Worm (Caenorhabditis elegans): ENCODE measurements around the gene ceh-24.

Gene ceh-24

DNA sequence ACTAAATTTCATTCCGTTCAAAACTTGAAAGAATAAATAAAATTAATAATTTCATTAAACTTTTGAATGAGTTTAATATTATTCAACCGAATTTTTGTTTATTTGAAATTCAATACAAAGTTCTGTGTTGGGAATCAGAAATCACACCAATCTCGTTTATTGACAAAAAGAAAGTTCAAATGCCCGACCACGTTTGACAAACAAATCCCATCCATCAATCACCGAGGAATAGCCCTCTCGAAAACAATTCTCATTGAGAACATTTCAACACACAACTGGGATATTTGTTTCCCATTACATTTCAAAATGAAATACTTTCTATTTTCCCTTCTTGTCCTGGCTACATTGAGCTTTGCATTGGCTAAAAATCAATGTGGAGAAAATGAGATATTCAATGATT is 35.2 kb upstream of the ceh-24 start, which contains the start of gene F53C11.9:
Gene F53C11.9, plus strand, starts transcription at position 159 of the 400 bp plus-strand sequence.
- TF ChIP-seq ces-1 (GFP tag; optimal IDR thresholded peaks at IDR 0.05) (no peak), unc-62 (GFP tag; optimal IDR thresholded peaks at IDR 0.05) (peak; percentile 34)

DNA sequence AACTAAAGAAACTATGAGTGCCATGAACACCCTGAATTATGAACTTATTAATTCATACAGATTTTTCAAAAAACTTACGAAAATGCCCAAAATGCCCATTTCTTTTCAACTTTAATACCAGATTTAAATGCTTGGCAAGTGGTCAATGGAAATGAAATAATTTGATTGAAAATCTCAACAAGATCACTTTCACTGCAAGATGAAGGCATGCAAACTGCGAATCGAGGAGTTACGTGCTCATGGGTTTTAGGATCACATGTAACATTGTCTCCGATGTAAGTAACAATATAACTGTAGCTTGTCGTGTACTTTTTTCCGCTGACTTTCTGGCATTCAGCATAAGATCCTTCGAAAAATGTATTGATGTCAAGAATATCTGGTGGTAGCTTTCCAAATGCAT is 32.1 kb upstream of the ceh-24 start:
- TF ChIP-seq ham-2 (GFP tag; optimal IDR thresholded peaks at IDR 0.05) (no peak), sptf-1 (tag; optimal IDR thresholded peaks at IDR 0.05) (no peak), unc-120 (tag; optimal IDR thresholded peaks at IDR 0.05; ENCODE audit: poor library complexity, severe bottlenecking) (no peak), cnd-1 (tag; optimal IDR thresholded peaks at IDR 0.05) (no peak)

DNA sequence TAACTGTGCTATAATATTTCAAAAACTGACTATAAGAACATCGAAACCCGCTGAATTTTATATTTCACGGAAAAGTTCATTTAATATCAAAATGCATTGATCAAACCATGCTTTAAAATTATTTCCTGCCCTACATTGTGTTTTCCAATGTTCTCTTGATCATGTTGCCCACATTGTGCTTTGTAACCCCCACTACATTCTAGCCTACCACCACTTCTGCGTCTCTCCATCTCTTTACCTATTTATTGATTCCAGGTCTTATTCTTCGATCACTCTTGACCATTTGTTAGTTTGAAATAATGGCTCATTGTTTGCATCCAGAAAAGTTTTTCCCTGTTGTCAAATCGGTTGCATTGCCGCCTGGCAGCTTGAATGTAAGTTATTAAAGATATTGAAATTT is 30.8 kb upstream of the ceh-24 start, which contains the start of gene decr-1.1:
Gene decr-1.1, plus strand, starts transcription at position 210 of the 400 bp plus-strand sequence.
- TF ChIP-seq nhr-12 (tag; optimal IDR thresholded peaks at IDR 0.05), result peak; percentile 19
- no peak for TF ChIP-seq ztf-11 (tag; optimal IDR thresholded peaks at IDR 0.05)
- TF ChIP-seq bed-3 (GFP tag; optimal IDR thresholded peaks at IDR 0.05), result no peak
- no peak for TF ChIP-seq elt-3 (tag; optimal IDR thresholded peaks at IDR 0.05)
- TF ChIP-seq ceh-43 (GFP tag; optimal IDR thresholded peaks at IDR 0.05), result no peak
- TF ChIP-seq M03D4.4 (tag; optimal IDR thresholded peaks at IDR 0.05), result no peak
- no peak for TF ChIP-seq ces-1 (GFP tag; optimal IDR thresholded peaks at IDR 0.05)
- TF ChIP-seq flh-1 (GFP tag; optimal IDR thresholded peaks at IDR 0.05), result no peak

ce11 chrV:13785767-13786166 is 27.3 kb upstream of the ceh-24 start:
- TF ChIP-seq nhr-237 (tag; optimal IDR thresholded peaks at IDR 0.05) (no peak), ceh-83 (GFP tag; optimal IDR thresholded peaks at IDR 0.05) (no peak)

DNA sequence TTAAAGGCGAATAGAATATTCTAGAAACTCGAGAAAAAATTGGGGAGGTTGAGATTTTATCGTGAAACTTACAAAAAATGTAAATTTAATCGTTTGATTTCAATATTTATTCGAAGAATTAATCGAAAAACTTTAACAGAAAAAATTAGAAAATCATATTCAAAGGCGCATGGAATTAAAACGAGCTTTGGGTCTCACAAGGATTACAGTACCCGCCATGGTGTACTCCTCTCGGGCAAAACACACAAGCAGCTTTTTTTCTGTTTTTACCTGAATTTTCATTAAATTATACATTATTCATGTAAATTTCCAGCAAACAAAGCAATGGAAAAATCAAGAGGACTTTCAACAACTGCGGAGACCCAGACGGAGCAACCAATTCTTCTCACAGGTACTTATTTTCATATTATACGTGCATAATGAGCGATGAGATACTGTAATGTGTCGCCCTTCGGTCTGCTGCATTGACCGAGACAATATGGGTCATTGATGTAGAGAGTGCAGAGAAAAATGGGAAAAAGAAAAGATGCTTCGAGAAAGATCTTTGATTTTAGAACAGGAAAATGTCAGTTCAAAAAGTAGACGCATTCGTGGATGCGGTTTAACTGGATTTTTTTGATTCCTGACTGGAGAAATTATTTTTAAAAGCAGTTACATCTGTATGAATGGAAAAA is 25.7 kb upstream of the ceh-24 start, which contains the start of the genes F53C11.4 and F53C11.5:
Gene F53C11.4, minus strand, starts transcription at position 128 of the 674 bp plus-strand sequence.
Gene F53C11.5, plus strand, starts transcription at position 325 of the 674 bp plus-strand sequence.
- TF ChIP-seq mep-1 (tag; optimal IDR thresholded peaks at IDR 0.05) (peak; percentile 7), unc-120 (tag; optimal IDR thresholded peaks at IDR 0.05; ENCODE audit: poor library complexity, severe bottlenecking) (peak; percentile 8), unc-62 (GFP tag; optimal IDR thresholded peaks at IDR 0.05) (peak; percentile 43), M03D4.4 (tag; optimal IDR thresholded peaks at IDR 0.05) (no peak), nhr-237 (tag; optimal IDR thresholded peaks at IDR 0.05) (peak; percentile 30), ceh-39 (tag; optimal IDR thresholded peaks at IDR 0.05) (no peak), nhr-2 (tag; optimal IDR thresholded peaks at IDR 0.05) (peak; percentile 98), cnd-1 (tag; optimal IDR thresholded peaks at IDR 0.05) (no peak), blmp-1 (tag; optimal IDR thresholded peaks at IDR 0.05) (no peak), lin-32 (GFP tag; optimal IDR thresholded peaks at IDR 0.05) (no peak), lsy-2 (tag; optimal IDR thresholded peaks at IDR 0.05) (peak; percentile 42)

DNA sequence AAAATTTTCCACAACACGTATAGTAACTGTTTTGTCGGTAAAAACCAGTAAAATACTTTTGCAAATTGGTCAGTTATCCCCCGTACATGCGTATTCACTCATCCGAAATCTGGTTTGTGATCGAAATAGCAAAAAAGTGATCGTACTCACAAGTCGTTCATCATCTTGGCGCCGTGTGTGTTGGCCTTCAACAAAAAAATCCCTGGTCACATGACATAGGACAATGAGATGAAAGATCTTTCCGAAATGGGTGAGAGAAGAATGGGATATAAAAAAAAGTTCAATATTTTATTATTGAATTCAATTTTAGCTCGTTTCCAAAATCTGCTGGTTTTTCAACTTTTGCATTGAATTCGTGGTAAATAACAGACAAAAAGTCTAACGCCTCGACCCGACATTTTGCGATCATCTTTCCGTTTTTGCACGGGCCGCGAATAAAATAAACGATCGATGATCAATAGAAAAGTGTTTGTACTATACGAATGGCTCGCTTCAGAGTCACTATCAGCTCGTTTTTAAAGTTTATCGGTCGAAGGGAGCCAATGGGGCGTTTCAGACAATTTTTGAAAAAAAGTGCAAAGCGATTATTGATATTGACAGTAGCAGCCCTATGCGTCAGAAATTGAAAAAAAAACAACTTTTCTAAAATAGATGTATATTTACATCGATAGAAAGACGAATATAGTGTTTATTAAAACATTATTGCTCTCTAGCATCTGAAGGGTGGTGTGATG is 24.9 kb upstream of the ceh-24 start:
- TF ChIP-seq ces-1 (GFP tag; optimal IDR thresholded peaks at IDR 0.05) (no peak), drap-1 (GFP tag; optimal IDR thresholded peaks at IDR 0.05) (no peak), M03D4.4 (tag; optimal IDR thresholded peaks at IDR 0.05) (no peak), zip-8 (tag; optimal IDR thresholded peaks at IDR 0.05) (no peak), cnd-1 (tag; optimal IDR thresholded peaks at IDR 0.05) (no peak), unc-120 (tag; optimal IDR thresholded peaks at IDR 0.05; ENCODE audit: poor library complexity, severe bottlenecking) (no peak), nhr-12 (tag; optimal IDR thresholded peaks at IDR 0.05) (no peak), flh-1 (GFP tag; optimal IDR thresholded peaks at IDR 0.05) (no peak)

DNA sequence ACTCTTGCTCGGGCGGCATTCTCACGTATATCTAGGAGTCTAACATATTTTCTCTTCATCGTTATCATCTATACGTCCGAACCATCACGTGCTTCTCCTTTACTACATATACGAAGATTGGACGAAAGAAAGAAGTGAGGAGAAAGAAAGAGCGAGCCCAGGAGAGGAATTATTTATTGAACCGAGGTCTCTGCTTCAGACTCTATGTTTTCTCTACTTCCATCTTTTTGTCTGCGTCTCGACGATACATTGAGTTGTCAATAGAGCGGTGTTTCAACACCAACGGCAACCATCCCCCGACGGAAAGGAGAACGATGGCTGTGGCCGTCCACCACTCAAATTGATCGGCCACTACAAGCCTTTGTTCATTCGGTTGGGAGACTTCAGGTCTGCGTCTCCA is 23.7 kb upstream of the ceh-24 start:
- TF ChIP-seq pha-4 (tag; optimal IDR thresholded peaks at IDR 0.05) (peak; percentile 97), sem-2 (GFP tag; optimal IDR thresholded peaks at IDR 0.05) (no peak), unc-120 (tag; optimal IDR thresholded peaks at IDR 0.05; ENCODE audit: poor library complexity, severe bottlenecking) (peak; percentile 91), nhr-28 (tag; optimal IDR thresholded peaks at IDR 0.05) (no peak), ceh-43 (GFP tag; optimal IDR thresholded peaks at IDR 0.05) (peak; percentile 24), zip-8 (tag; optimal IDR thresholded peaks at IDR 0.05) (no peak), hlh-1 (tag; optimal IDR thresholded peaks at IDR 0.05) (peak; percentile 47), nhr-2 (tag; optimal IDR thresholded peaks at IDR 0.05) (peak; percentile 93), nhr-237 (tag; optimal IDR thresholded peaks at IDR 0.05) (peak; percentile 82), unc-62 (GFP tag; optimal IDR thresholded peaks at IDR 0.05) (peak; percentile 94), M03D4.4 (tag; optimal IDR thresholded peaks at IDR 0.05) (no peak), lin-32 (GFP tag; optimal IDR thresholded peaks at IDR 0.05) (no peak), bed-3 (GFP tag; optimal IDR thresholded peaks at IDR 0.05) (no peak), cnd-1 (tag; optimal IDR thresholded peaks at IDR 0.05) (peak; percentile 9), ceh-39 (tag; optimal IDR thresholded peaks at IDR 0.05) (peak; percentile 36), ztf-11 (tag; optimal IDR thresholded peaks at IDR 0.05) (no peak), lsy-2 (tag; optimal IDR thresholded peaks at IDR 0.05) (peak; percentile 75), drap-1 (GFP tag; optimal IDR thresholded peaks at IDR 0.05) (peak; percentile 43), mep-1 (tag; optimal IDR thresholded peaks at IDR 0.05) (peak; percentile 81), nhr-12 (tag; optimal IDR thresholded peaks at IDR 0.05) (no peak), lin-13 (tag; optimal IDR thresholded peaks at IDR 0.05) (peak; percentile 78), ces-1 (GFP tag; optimal IDR thresholded peaks at IDR 0.05) (peak; percentile 59), ceh-83 (GFP tag; optimal IDR thresholded peaks at IDR 0.05) (no peak), sptf-1 (tag; optimal IDR thresholded peaks at IDR 0.05) (peak; percentile 38), mls-2 (tag; optimal IDR thresholded peaks at IDR 0.05) (peak; percentile 85)

Measured in whole organism, mixed stage, embryonic.